Worm (Caenorhabditis elegans): ENCODE data around the gene sea-2.

Gene sea-2

DNA sequence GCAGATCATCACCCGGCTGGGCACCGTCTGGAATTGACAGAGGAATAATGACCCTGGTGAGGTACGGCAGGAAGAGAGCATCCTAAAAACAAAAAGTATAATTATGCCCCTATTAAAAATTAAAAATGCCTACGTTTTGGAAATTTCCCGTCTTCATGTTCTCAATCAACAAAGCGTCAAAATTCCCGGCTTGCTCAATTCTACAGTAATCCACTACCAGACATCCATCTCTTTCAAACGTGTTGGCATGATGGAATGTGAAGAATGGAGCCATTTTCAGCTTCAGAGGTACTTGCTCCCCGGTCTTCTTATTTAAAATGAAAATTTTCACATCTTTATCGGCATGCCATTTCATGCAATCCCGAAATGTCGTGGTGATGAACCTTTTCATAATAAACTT lies 40.9 kb upstream of the sea-2 start:
- TF ChIP-seq hlh-8 (tag; optimal IDR thresholded peaks at IDR 0.05), result no peak
- no peak for TF ChIP-seq ceh-45 (GFP tag; IDR thresholded peaks at IDR 0.05)
- TF ChIP-seq gmeb-2 (tag; optimal IDR thresholded peaks at IDR 0.05), result no peak
- no peak for TF ChIP-seq rnt-1 (tag; optimal IDR thresholded peaks at IDR 0.05)
- no peak for TF ChIP-seq ref-2 (tag; optimal IDR thresholded peaks at IDR 0.05)
- no peak for TF ChIP-seq ets-4 (tag; optimal IDR thresholded peaks at IDR 0.05)
- no peak for TF ChIP-seq tbx-2 (tag; optimal IDR thresholded peaks at IDR 0.05)
- TF ChIP-seq ttx-3 (tag; optimal IDR thresholded peaks at IDR 0.05), result no peak
- TF ChIP-seq che-1 (tag; optimal IDR thresholded peaks at IDR 0.05), result no peak
- no peak for TF ChIP-seq F13H6.1 (tag; optimal IDR thresholded peaks at IDR 0.05)
- TF ChIP-seq pha-2 (tag; optimal IDR thresholded peaks at IDR 0.05), result no peak
- no peak for TF ChIP-seq zip-5 (tag; optimal IDR thresholded peaks at IDR 0.05)
- TF ChIP-seq dve-1 (tag; optimal IDR thresholded peaks at IDR 0.05), result no peak
- no peak for TF ChIP-seq pag-3 (tag; optimal IDR thresholded peaks at IDR 0.05; ENCODE audit: borderline replicate concordance)
- no peak for TF ChIP-seq Y22D7AL.16 (tag; optimal IDR thresholded peaks at IDR 0.05)
- no peak for TF ChIP-seq dmd-4 (tag; optimal IDR thresholded peaks at IDR 0.05; ENCODE audit: borderline replicate concordance)
- no peak for TF ChIP-seq elt-4 (tag; optimal IDR thresholded peaks at IDR 0.05)

DNA sequence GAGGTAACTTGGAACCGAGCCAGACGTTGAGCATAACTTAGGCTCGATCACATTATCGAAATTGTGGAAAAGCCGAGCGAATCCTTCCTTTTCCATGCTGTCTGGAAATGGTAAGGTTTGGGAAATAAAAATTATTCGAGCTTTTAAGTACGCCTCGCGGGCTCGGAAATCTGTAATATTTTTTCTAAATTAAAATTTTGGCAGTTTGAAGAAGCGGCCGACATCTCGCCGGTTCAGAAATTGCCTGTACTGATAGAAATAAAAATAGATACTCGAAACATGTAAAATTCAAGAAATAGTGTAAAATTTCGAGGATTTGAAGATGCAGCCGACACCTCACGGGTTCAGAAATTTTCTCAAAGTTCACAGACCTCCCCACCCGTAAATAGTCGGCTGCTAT lies 39.4 kb upstream of the sea-2 start, which contains the start of gene bcmo-2:
bcmo-2 (minus strand) TSS at position 101 of the 400 bp plus-strand sequence.
- TF ChIP-seq gmeb-2 (tag; optimal IDR thresholded peaks at IDR 0.05) (no peak), syd-9 (tag; optimal IDR thresholded peaks at IDR 0.05) (no peak), pha-2 (tag; optimal IDR thresholded peaks at IDR 0.05) (no peak), pqm-1 (tag; optimal IDR thresholded peaks at IDR 0.05) (no peak), ceh-6 (GFP tag; optimal IDR thresholded peaks at IDR 0.05) (no peak)

ce11 chrII:3911284-3911683 lies 38.9 kb upstream of the sea-2 start:
- TF ChIP-seq fkh-6 (tag; optimal IDR thresholded peaks at IDR 0.05) (no peak), elt-2 (tag; optimal IDR thresholded peaks at IDR 0.05) (peak; percentile 53)

DNA sequence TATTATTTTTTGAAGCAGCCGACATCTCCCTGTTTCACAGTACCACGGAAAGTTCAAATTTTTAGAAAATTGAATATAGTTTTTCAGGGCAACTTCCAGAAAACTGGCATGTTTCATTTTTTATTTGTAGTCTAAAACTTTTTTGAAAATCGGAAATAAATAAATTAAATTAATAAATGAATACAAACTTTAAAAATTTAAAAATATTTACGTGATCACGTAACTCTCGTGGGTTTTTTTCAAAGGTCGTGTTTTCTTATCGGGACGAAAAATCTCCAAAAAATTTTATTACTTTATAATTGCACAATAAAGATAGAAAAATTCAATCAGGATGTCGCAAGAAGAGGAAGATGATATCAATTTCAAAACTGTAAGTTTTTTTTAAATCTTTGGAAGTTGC lies 38.5 kb upstream of the sea-2 start, which contains the start of gene F53C3.1:
F53C3.1 (plus strand) TSS at position 301 of the 400 bp plus-strand sequence.
- TF ChIP-seq lim-6 (tag; optimal IDR thresholded peaks at IDR 0.05) (no peak), sox-2 (GFP tag; IDR thresholded peaks at IDR 0.05) (no peak), pat-9 (tag; optimal IDR thresholded peaks at IDR 0.05) (no peak), ceh-19 (GFP tag; optimal IDR thresholded peaks at IDR 0.05) (no peak), pha-2 (tag; optimal IDR thresholded peaks at IDR 0.05) (no peak), nfya-1 (tag; optimal IDR thresholded peaks at IDR 0.05) (no peak), unc-86 (tag; optimal IDR thresholded peaks at IDR 0.05) (no peak), ceh-48 (tag; optimal IDR thresholded peaks at IDR 0.05) (no peak), pax-1 (tag; optimal IDR thresholded peaks at IDR 0.05) (no peak), C08G9.2 (tag; optimal IDR thresholded peaks at IDR 0.05) (no peak), zip-5 (tag; optimal IDR thresholded peaks at IDR 0.05) (no peak), npax-4 (tag; optimal IDR thresholded peaks at IDR 0.05) (no peak), pag-3 (tag; optimal IDR thresholded peaks at IDR 0.05; ENCODE audit: borderline replicate concordance) (no peak), hlh-30 (tag; optimal IDR thresholded peaks at IDR 0.05; ENCODE audit: insufficient read depth) (no peak), ceh-18 (tag; optimal IDR thresholded peaks at IDR 0.05) (no peak)

ce11 chrII:3913673-3914072 lies 36.5 kb upstream of the sea-2 start:
- TF ChIP-seq unc-86 (tag; optimal IDR thresholded peaks at IDR 0.05) (no peak), hlh-13 (GFP tag; optimal IDR thresholded peaks at IDR 0.05) (no peak), ceh-24 (tag; optimal IDR thresholded peaks at IDR 0.05) (no peak), lim-6 (tag; optimal IDR thresholded peaks at IDR 0.05) (no peak), pax-1 (tag; optimal IDR thresholded peaks at IDR 0.05) (no peak), pha-4 (tag; optimal IDR thresholded peaks at IDR 0.05) (no peak), ceh-34 (tag; optimal IDR thresholded peaks at IDR 0.05) (no peak), ets-4 (tag; optimal IDR thresholded peaks at IDR 0.05) (no peak), tbx-7 (tag; optimal IDR thresholded peaks at IDR 0.05) (no peak), ceh-6 (GFP tag; optimal IDR thresholded peaks at IDR 0.05) (no peak)

Data from whole organism, late embryonic.